Worm (Caenorhabditis elegans): ENCODE measurements around the gene C03B1.3.

DNA sequence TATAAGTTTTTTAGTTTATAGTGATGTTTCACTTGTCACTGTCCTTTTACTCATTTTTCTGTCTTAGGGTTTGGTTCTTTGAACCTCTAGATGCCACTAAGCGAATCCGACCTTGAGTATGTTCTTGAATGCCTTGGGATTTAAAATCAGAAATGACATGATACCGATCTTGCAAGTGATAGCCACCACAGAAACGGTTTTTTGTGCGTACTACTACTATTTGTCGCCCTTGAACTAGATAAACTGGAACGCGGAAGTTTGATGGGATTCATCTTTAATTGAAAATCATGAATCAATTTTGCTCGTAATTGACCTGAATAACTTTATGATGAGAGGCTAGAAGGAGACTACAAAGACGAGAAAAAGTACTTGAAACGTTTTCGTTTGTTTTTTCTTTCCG, 47.0 kb upstream of the C03B1.3 start:
- TF ChIP-seq F22D6.2 (tag; optimal IDR thresholded peaks at IDR 0.05) (no peak), hsf-1 (GFP tag; IDR thresholded peaks at IDR 0.05) (no peak), nhr-179 (tag; optimal IDR thresholded peaks at IDR 0.05) (no peak), dpl-1 (GFP tag; optimal IDR thresholded peaks at IDR 0.05) (no peak), F33H1.4 (GFP tag; IDR thresholded peaks at IDR 0.05) (no peak), hlh-12 (tag; optimal IDR thresholded peaks at IDR 0.05) (no peak), lir-1 (GFP tag; conservative IDR thresholded peaks at IDR 0.05) (no peak), sptf-2 (GFP tag; optimal IDR thresholded peaks at IDR 0.05) (no peak), tlf-1 (GFP tag; optimal IDR thresholded peaks at IDR 0.05) (no peak), madf-8 (GFP tag; conservative IDR thresholded peaks at IDR 0.05) (no peak), aptf-3 (GFP tag; IDR thresholded peaks at IDR 0.05) (no peak), egl-18 (GFP tag; IDR thresholded peaks at IDR 0.05) (no peak), ama-1 (optimal IDR thresholded peaks at IDR 0.05) (no peak), ama-1 (GFP tag; optimal IDR thresholded peaks at IDR 0.05) (no peak)
